Worm (Caenorhabditis elegans): ENCODE data around the gene srd-51.

ce11 chrX:13532424-13533309 is 48.0 kb upstream of the srd-51 start, which contains the start of gene acr-12:
- no peak for TF ChIP-seq xnd-1 (tag; optimal IDR thresholded peaks at IDR 0.05)
- no peak for TF ChIP-seq him-1 (tag; optimal IDR thresholded peaks at IDR 0.05)
- no peak for TF ChIP-seq ama-1 (optimal IDR thresholded peaks at IDR 0.05)
- no peak for TF ChIP-seq ama-1 (GFP tag; optimal IDR thresholded peaks at IDR 0.05)
- TF ChIP-seq F37B4.10 (GFP tag; IDR thresholded peaks at IDR 0.05), result no peak
- no peak for TF ChIP-seq Y67H2A.10 (GFP tag; conservative IDR thresholded peaks at IDR 0.05)
- no peak for TF ChIP-seq snpc-4 (GFP tag; optimal IDR thresholded peaks at IDR 0.05)
- TF ChIP-seq snpc-4 (tag; optimal IDR thresholded peaks at IDR 0.05), result no peak
- no peak for TF ChIP-seq nhr-179 (tag; optimal IDR thresholded peaks at IDR 0.05)
- no peak for TF ChIP-seq dpff-1 (tag; optimal IDR thresholded peaks at IDR 0.05)
- no peak for TF ChIP-seq egrh-3 (GFP tag; IDR thresholded peaks at IDR 0.05)
- TF ChIP-seq dox-1 (GFP tag; IDR thresholded peaks at IDR 0.05), result no peak

Measured in whole organism, young adult.